Fruit fly (Drosophila melanogaster): ENCODE measurements around the gene CG7573.
A peak's percentile ranks its signal among the peaks of the same experiment; 100 is the strongest.

The CG7573 gene

DNA sequence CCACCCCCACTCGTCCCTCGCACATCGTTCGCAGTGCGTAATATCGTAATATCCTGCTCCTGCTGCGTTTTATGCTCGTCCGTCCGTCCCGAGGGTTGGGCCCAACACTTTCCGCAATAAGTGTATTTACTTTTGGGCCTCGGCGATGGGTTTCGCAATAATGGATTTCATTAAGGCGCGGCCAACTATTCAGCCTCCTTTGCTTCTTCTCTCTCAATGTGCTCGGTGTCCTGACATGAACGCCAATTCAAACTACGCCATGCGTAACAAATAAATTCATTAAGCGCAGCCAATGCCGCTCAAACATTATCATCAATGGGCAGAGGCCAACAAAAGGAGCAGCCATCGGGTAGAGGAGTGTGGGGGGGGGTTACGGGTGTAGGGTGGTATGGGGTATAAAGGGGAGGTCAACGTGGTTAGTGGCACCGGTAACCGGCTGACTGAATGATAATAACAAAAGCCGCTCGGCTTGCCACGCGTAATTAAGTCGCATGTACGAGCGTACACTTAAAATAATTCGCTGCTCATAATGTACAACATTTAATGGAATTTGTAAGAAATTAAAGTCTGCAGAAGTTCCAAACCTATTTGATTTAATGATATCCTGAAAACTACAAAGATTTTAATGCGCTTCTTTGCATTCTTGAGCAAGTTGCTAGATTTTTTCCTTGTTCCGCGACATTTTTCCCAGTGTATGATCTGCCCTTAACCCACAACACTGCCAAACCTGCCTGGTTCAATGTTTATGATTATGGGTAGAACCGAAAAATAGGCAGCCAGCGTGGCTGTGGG, 7.9 kb upstream of the CG7573 start (continued):
- TF ChIP-seq psq (GFP tag; optimal IDR thresholded peaks at IDR 0.05) (no peak), aop (GFP tag; IDR thresholded peaks at IDR 0.05) (no peak), onecut (GFP tag; IDR thresholded peaks at IDR 0.05) (no peak; the same call in 1 of the 2 replicates), Tbp (GFP tag; optimal IDR thresholded peaks at IDR 0.05) (no peak), CG6689 (GFP tag; IDR thresholded peaks at IDR 0.05) (peak; percentile 51), CG3726 (GFP tag; IDR thresholded peaks at IDR 0.05) (no peak), gfzf (GFP tag; optimal IDR thresholded peaks at IDR 0.05) (no peak), CG11504 (tag; optimal IDR thresholded peaks at IDR 0.05) (peak; percentile 55), CG4424 (GFP tag; optimal IDR thresholded peaks at IDR 0.05) (peak; percentile 24), dmrt11E (tag; optimal IDR thresholded peaks at IDR 0.05) (peak; percentile 59), Hr51 (GFP tag; optimal IDR thresholded peaks at IDR 0.05) (peak in 1 of 2 experiments; percentile 54), tna (GFP tag; IDR thresholded peaks at IDR 0.05; ENCODE audit: partially characterized antibody) (no peak), CG15479 (GFP tag; optimal IDR thresholded peaks at IDR 0.05) (no peak), ftz-f1 (GFP tag; optimal IDR thresholded peaks at IDR 0.05) (no peak), wek (GFP tag; optimal IDR thresholded peaks at IDR 0.05) (no peak)

DNA sequence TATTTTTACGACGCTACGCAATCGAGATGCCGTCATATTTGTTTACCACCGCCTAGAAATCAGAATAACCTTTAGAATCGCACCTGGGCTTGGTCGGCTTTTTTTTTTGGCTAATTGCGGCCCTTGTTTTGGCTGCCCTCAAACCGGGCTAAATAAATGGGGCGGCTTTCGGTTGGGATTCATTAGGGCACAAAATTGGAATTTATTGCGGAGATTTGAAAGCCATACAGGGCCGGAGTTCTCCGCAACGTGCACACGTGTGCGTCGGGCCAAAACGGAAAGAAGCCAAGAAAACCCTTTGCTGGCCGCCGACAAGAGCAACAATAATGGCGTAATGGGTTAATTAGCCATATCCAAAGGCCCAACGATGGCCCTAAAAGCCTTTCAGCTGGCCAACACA, 6.2 kb upstream of the CG7573 start:
- TF ChIP-seq lab (GFP tag; optimal IDR thresholded peaks at IDR 0.05) (peak; percentile 28), Hey (tag; optimal IDR thresholded peaks at IDR 0.05) (no peak), zfh1 (GFP tag; IDR thresholded peaks at IDR 0.05) (0 out of 3 replicates have a peak, but pooled peaks have one; percentile 7), lmd (GFP tag; IDR thresholded peaks at IDR 0.05) (no peak), CG11723 (GFP tag; optimal IDR thresholded peaks at IDR 0.05) (no peak), CkIIα-i1 (GFP tag; IDR thresholded peaks at IDR 0.05) (0 out of 2 replicates have a peak, but pooled peaks have one; percentile 18), Pdp1 (GFP tag; optimal IDR thresholded peaks at IDR 0.05) (peak in 1 of 2 experiments; percentile 47), CG3281 (GFP tag; optimal IDR thresholded peaks at IDR 0.05) (peak; percentile 14), abd-A (tag; optimal IDR thresholded peaks at IDR 0.05) (no peak), Doc3 (GFP tag; IDR thresholded peaks at IDR 0.05; ENCODE audit: partially characterized antibody) (no peak), CG12155 (GFP tag; optimal IDR thresholded peaks at IDR 0.05) (no peak), Dref (GFP tag; IDR thresholded peaks at IDR 0.05) (no peak), Ets65A (GFP tag) (peak; percentile 57), Xrp1 (GFP tag; IDR thresholded peaks at IDR 0.05) (no peak), CG10366 (GFP tag; IDR thresholded peaks at IDR 0.05) (no peak), danr (GFP tag; IDR thresholded peaks at IDR 0.05) (no peak), CG18476 (GFP tag; optimal IDR thresholded peaks at IDR 0.05) (no peak), Rx (GFP tag; IDR thresholded peaks at IDR 0.05) (no peak), CG32532 (GFP tag; IDR thresholded peaks at IDR 0.05) (0 out of 2 replicates have a peak, but pooled peaks have one; percentile 17), CG10654 (GFP tag; optimal IDR thresholded peaks at IDR 0.05) (no peak), pum (GFP tag; optimal IDR thresholded peaks at IDR 0.05) (no peak), sens (GFP tag) (peak; percentile 65), CG13287 (GFP tag; IDR thresholded peaks at IDR 0.05; ENCODE audit: partially characterized antibody) (no peak), Med (GFP tag) (peak; percentile 5), CG6175 (GFP tag; IDR thresholded peaks at IDR 0.05) (peak; percentile 47; the same call in 1 of the 3 replicates), Ada2b (GFP tag; IDR thresholded peaks at IDR 0.05) (no peak), twi (tag; optimal IDR thresholded peaks at IDR 0.05) (no peak), stc (GFP tag; IDR thresholded peaks at IDR 0.05) (no peak), CG17186 (GFP tag; optimal IDR thresholded peaks at IDR 0.05) (no peak), Fer2 (tag; optimal IDR thresholded peaks at IDR 0.05) (no peak), her (GFP tag; optimal IDR thresholded peaks at IDR 0.05) (no peak), gro (GFP tag; optimal IDR thresholded peaks at IDR 0.05) (no peak), ci (GFP tag; IDR thresholded peaks at IDR 0.05) (0 out of 3 replicates have a peak, but pooled peaks have one; percentile 14), fd102C (GFP tag; optimal IDR thresholded peaks at IDR 0.05) (no peak)

All from whole organism, embryonic.